Worm (Caenorhabditis elegans) whole organism, late embryonic: Measurements from ENCODE around the gene C18H7.7.

ENCODE experiments used
- ahr-1 ChIP-seq: sonication (generic microtip); optimal IDR thresholded peaks from 2 replicates; lab custom pipeline; 2016; ENCODE audit warnings: missing genetic modification characterization, missing compliant biosample characterization
- ama-1 ChIP-seq: fragments of 150-350 bp; optimal IDR thresholded peaks from 2 replicates; lab custom pipeline; 2014
- ceh-19 ChIP-seq: fragments of 200-800 bp; sonication (Bioruptor generic); optimal IDR thresholded peaks from 2 replicates; lab custom pipeline; 2018; ENCODE audit warnings: mild to moderate bottlenecking, missing genetic modification characterization, missing compliant biosample characterization
- ceh-2 ChIP-seq: sonication (generic microtip); optimal IDR thresholded peaks from 2 replicates; lab custom pipeline; 2016; ENCODE audit warnings: missing genotype, missing genetic modification characterization, missing compliant biosample characterization
- ceh-24 ChIP-seq: sonication (generic microtip); optimal IDR thresholded peaks from 2 replicates; lab custom pipeline; 2016; ENCODE audit warnings: mild to moderate bottlenecking, missing genetic modification characterization, missing compliant biosample characterization
- dve-1 ChIP-seq: sonication (generic microtip); optimal IDR thresholded peaks from 2 replicates; lab custom pipeline; 2017; ENCODE audit warnings: antibody characterized with exemption, mild to moderate bottlenecking, missing genetic modification characterization, missing compliant biosample characterization
- elt-2 ChIP-seq: sonication (generic microtip); optimal IDR thresholded peaks from 2 replicates; lab custom pipeline; 2016; ENCODE audit warnings: missing genetic modification reagents, missing genetic modification characterization, missing compliant biosample characterization
- ets-4 ChIP-seq: sonication (generic microtip); optimal IDR thresholded peaks from 2 replicates; lab custom pipeline; 2016; ENCODE audit warnings: missing genetic modification characterization, missing compliant biosample characterization
- nhr-11 ChIP-seq: fragments of 150-350 bp; optimal IDR thresholded peaks from 2 replicates; lab custom pipeline; 2014; ENCODE audit warnings: missing biosample characterization, missing genetic modification characterization

DNA sequence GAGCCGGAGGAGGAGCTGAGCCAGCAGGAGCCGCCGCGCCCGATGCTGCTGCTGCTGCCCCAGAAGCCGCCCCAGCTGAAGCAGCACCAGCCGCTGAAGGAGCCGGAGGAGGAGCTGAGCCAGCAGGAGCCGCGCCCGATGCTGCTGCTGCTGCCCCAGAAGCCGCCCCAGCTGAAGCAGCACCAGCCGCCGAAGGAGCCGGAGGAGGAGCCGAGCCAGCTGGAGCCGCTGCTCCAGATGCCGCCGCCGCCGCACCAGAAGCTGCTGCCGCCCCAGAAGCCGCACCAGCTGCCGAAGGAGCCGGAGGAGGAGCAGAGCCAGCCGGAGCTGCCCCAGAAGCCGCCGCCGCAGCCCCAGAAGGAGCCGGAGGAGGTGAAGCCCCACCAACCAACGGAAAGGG, 9.2 kb upstream of the C18H7.7 start:
- TF ChIP-seq nhr-11 (tag; lab: Kevin White, UChicago) (no peak), elt-2 (tag; lab: Kevin White, UChicago) (no peak), ceh-24 (no peak), ama-1 (no peak), ets-4 (tag; lab: Kevin White, UChicago) (no peak), ceh-19 (GFP tag; lab: Kevin White, UChicago) (no peak), ahr-1 (tag; lab: Kevin White, UChicago) (no peak), ceh-2 (tag; lab: Kevin White, UChicago) (no peak), dve-1 (tag; lab: Kevin White, UChicago) (no peak)
